In the genomic region with DNA sequence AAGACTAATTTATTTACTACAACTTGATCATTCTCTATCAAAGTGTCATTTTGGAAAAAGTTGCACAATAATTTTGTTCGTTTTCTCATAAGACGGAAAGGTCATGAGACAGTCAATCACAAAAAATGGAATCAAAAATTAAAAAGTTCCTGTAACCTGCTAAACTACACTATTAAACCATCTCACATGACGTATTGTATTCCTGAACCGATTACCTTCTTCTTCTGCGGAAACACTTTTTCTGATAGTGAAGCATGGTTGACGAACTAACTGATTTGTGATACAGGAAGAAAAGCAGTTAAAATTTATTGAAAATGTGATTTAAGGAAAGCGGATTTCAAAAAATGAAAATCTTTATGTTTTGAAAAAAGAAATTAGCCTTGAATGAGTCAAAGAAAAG, we compare ENCODE assay signal across 5 worm cellular contexts.
TF ChIP-seq lines count a peak whose summit lies in the region.

No protein-coding gene starts in this region.

TF ChIP-seq in whole organism, L1 larva, 84 proteins besides CTCF, POLR2A, EP300 and RAD21:
- peak; percentile 43 for TF ChIP-seq elt-2 (tag; optimal IDR thresholded peaks at IDR 0.05; lab: Kevin White, UChicago)
- peak; percentile 17 for TF ChIP-seq nhr-20 (tag; optimal IDR thresholded peaks at IDR 0.05; lab: Kevin White, UChicago)
- no peak for TF ChIP-seq nhr-237 (tag; optimal IDR thresholded peaks at IDR 0.05; lab: Kevin White, UChicago)
TF ChIP-seq in whole organism, L1 larva: peak in this region for 2.

TF ChIP-seq in whole organism, L2 larva, 48 proteins besides CTCF, POLR2A, EP300 and RAD21:
- TF ChIP-seq gmeb-1 (tag; optimal IDR thresholded peaks at IDR 0.05; lab: Kevin White, UChicago) (no peak), fos-1 (tag; optimal IDR thresholded peaks at IDR 0.05; lab: Kevin White, UChicago) (peak; percentile 22)

TF ChIP-seq in whole organism, L3 larva, 47 proteins besides CTCF, POLR2A, EP300 and RAD21:
- TF ChIP-seq elt-2 (tag; optimal IDR thresholded peaks at IDR 0.05; lab: Kevin White, UChicago), result peak; percentile 14
- no peak for TF ChIP-seq nhr-11 (tag; optimal IDR thresholded peaks at IDR 0.05; lab: Kevin White, UChicago)
- no peak for TF ChIP-seq unc-39 (tag; optimal IDR thresholded peaks at IDR 0.05; lab: Kevin White, UChicago)
- no peak for TF ChIP-seq jun-1 (tag; optimal IDR thresholded peaks at IDR 0.05; lab: Kevin White, UChicago)
- TF ChIP-seq unc-62 (GFP tag; optimal IDR thresholded peaks at IDR 0.05; lab: Kevin White, UChicago), result no peak
- no peak for TF ChIP-seq nhr-25 (tag; optimal IDR thresholded peaks at IDR 0.05; lab: Kevin White, UChicago)
- TF ChIP-seq elt-1 (tag; optimal IDR thresholded peaks at IDR 0.05; lab: Kevin White, UChicago), result no peak
- TF ChIP-seq fkh-2 (tag; optimal IDR thresholded peaks at IDR 0.05; lab: Kevin White, UChicago), result no peak

TF ChIP-seq in whole organism, L4 larva, 104 proteins besides CTCF, POLR2A, EP300 and RAD21:
- TF ChIP-seq fkh-10 (GFP tag; optimal IDR thresholded peaks at IDR 0.05; lab: Kevin White, UChicago) (no peak), dmd-6 (GFP tag; IDR thresholded peaks at IDR 0.05; lab: Robert Waterston, UW) (peak; percentile 95), nhr-28 (tag; optimal IDR thresholded peaks at IDR 0.05; lab: Kevin White, UChicago) (peak; percentile 52)

TF ChIP-seq in whole organism, young adult, 124 proteins besides CTCF, POLR2A, EP300 and RAD21:
- no peak for TF ChIP-seq rpc-1 (optimal IDR thresholded peaks at IDR 0.05; lab: Kevin White, UChicago)
- no peak for TF ChIP-seq rpc-1 (tag; optimal IDR thresholded peaks at IDR 0.05; lab: Kevin White, UChicago)
- no peak for TF ChIP-seq hmg-1.2 (GFP tag; IDR thresholded peaks at IDR 0.05; lab: Robert Waterston, UW)
- TF ChIP-seq nhr-80 (tag; optimal IDR thresholded peaks at IDR 0.05; lab: Kevin White, UChicago), result peak; percentile 62
- no peak for TF ChIP-seq hsf-1 (GFP tag; IDR thresholded peaks at IDR 0.05; lab: Robert Waterston, UW)
- no peak for TF ChIP-seq lin-26 (GFP tag; IDR thresholded peaks at IDR 0.05; lab: Robert Waterston, UW)
- TF ChIP-seq B0261.1 (tag; optimal IDR thresholded peaks at IDR 0.05; lab: Kevin White, UChicago), result no peak
- no peak for TF ChIP-seq sea-2 (GFP tag; IDR thresholded peaks at IDR 0.05; lab: Robert Waterston, UW)
